Fruit fly (Drosophila melanogaster): Measurements from ENCODE around the gene CG13833.
A peak's percentile ranks its signal among the peaks of the same experiment; 100 is the strongest.

DNA sequence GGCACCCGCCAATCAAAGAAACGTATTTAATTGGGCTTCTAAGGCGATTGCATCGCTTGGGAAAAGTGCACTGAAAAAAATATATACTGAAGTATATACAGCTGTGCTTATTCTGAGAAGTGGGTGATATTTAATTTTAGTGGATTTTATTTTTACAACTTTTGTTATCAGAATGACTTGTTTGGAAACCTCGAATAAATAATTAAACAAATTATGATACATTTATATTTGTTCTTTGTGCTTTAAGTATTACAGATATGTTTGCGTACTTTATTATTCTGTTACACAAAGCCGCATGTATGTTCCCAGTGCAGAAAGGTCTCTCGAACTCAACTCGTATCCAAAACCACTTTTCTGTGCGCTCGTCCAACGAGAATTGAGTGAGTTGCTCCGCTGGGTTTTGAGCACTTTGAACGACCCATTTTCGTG is 13.3 kb upstream of the CG13833 start:
- TF ChIP-seq CG9948 (tag; optimal IDR thresholded peaks at IDR 0.05) = peak; percentile 83
- TF ChIP-seq Pif1A (GFP tag; optimal IDR thresholded peaks at IDR 0.05) = peak; percentile 81
- TF ChIP-seq CG34367 (tag; optimal IDR thresholded peaks at IDR 0.05) = peak; percentile 73
- TF ChIP-seq Pif1B (GFP tag; optimal IDR thresholded peaks at IDR 0.05) = peak; percentile 86
- TF ChIP-seq EcR (GFP tag; optimal IDR thresholded peaks at IDR 0.05) = no peak
